Worm (Caenorhabditis elegans): ENCODE results near the gene srg-42.

ce11 chrV:11177577-11177976 is 19.7 kb upstream of the srg-42 start, which contains the start of gene gpa-1:
- TF ChIP-seq F57A8.1 (GFP tag; optimal IDR thresholded peaks at IDR 0.05) (no peak), tlf-1 (GFP tag; optimal IDR thresholded peaks at IDR 0.05) (no peak), lin-40 (tag; optimal IDR thresholded peaks at IDR 0.05) (no peak), Y79H2A.3 (GFP tag; conservative IDR thresholded peaks at IDR 0.05) (no peak), nhr-27 (tag; optimal IDR thresholded peaks at IDR 0.05) (no peak), ets-4 (GFP tag; optimal IDR thresholded peaks at IDR 0.05) (no peak)

All from whole organism, young adult.